Fruit fly (Drosophila melanogaster): ENCODE results near the gene cDIP.
A peak's percentile ranks its signal among the peaks of the same experiment; 100 is the strongest.

cDIP gene

DNA sequence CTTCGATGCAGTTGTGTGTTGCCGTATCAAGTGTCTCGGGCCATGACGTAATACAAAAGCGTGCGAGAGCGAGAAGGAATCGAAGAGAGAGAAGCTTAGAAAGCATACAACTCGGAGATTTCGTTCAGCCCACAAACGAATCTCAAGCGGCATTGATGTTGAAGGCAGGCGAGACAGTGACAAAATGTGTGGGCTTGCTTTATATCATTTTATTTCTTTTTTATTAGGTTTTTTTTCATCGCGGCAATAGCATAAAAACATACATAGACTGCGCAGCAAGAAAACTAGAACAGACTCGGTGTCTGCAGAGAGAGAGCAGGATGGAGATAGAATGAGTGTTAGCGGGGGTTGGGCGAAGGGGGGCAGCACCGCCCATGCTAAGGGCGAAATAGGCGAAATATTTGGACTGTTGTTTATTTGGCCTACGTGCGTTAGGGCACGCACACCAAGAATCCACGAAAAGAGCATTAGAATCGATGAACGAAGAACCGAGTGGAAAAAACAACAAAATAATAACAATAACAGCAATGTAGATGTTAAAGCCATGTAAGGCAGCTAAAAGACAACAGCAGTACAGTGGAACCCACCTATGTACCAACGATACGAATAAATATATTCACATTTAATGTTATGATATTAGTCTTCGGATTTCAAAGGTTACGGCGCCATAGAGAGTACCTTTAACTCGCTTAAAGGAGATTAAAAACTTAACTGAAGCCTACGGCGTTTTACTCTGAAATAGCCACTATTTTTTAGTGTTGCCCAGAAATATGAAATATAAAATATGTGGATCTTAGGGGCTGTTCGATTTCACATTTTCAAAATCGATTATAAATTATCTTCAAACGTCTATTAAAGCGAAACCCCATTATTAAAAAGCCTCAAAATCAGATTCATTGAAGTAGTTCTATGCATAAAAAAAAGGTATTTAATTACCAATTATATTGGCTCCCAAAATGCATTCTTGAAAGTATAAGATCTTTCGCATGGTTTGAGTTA is 26.8 kb upstream of the cDIP start:
- TF ChIP-seq pnt (GFP tag; optimal IDR thresholded peaks at IDR 0.05): peak; percentile 24
- no peak for TF ChIP-seq emc (GFP tag; optimal IDR thresholded peaks at IDR 0.05)
- 0 out of 2 replicates have a peak, but pooled peaks have one; percentile 6 for TF ChIP-seq CG13287 (GFP tag; IDR thresholded peaks at IDR 0.05; ENCODE audit: partially characterized antibody)
- no peak for TF ChIP-seq Drgx (GFP tag; IDR thresholded peaks at IDR 0.05)
- peak; percentile 36 for TF ChIP-seq pum (GFP tag; optimal IDR thresholded peaks at IDR 0.05)
- TF ChIP-seq Xbp1 (GFP tag; optimal IDR thresholded peaks at IDR 0.05): no peak
- 0 out of 2 replicates have a peak, but pooled peaks have one; percentile 51 for TF ChIP-seq stc (GFP tag; IDR thresholded peaks at IDR 0.05)
- no peak for TF ChIP-seq toy (GFP tag; IDR thresholded peaks at IDR 0.05)
- TF ChIP-seq Asciz (GFP tag; optimal IDR thresholded peaks at IDR 0.05): no peak
- TF ChIP-seq ATbp (GFP tag; optimal IDR thresholded peaks at IDR 0.05): peak; percentile 24
- no peak for TF ChIP-seq vfl (GFP tag; optimal IDR thresholded peaks at IDR 0.05)
- TF ChIP-seq Antp (GFP tag; optimal IDR thresholded peaks at IDR 0.05): peak; percentile 2
- peak; percentile 13 for TF ChIP-seq CG4820 (GFP tag; optimal IDR thresholded peaks at IDR 0.05)
- peak; percentile 88 for TF ChIP-seq sr (GFP tag; IDR thresholded peaks at IDR 0.05)
- no peak for TF ChIP-seq Ets97D (GFP tag; optimal IDR thresholded peaks at IDR 0.05)
- TF ChIP-seq sob (GFP tag; IDR thresholded peaks at IDR 0.05): peak; percentile 52
- TF ChIP-seq Ets65A (GFP tag): peak; percentile 57
- no peak for TF ChIP-seq CG14965 (GFP tag; optimal IDR thresholded peaks at IDR 0.05; ENCODE audit: borderline replicate concordance)
- TF ChIP-seq CG9817 (tag; optimal IDR thresholded peaks at IDR 0.05): peak; percentile 40
- TF ChIP-seq crol (GFP tag; IDR thresholded peaks at IDR 0.05): peak; percentile 79
- 0 out of 2 replicates have a peak, but pooled peaks have one; percentile 41 for TF ChIP-seq wdn (GFP tag; IDR thresholded peaks at IDR 0.05)
- no peak for TF ChIP-seq GATAe (GFP tag; conservative IDR thresholded peaks at IDR 0.05)
- peak; percentile 52 for TF ChIP-seq Sox100B (GFP tag; optimal IDR thresholded peaks at IDR 0.05)
- TF ChIP-seq Meics (GFP tag; optimal IDR thresholded peaks at IDR 0.05): peak; percentile 61
- no peak for TF ChIP-seq CG6654 (GFP tag; optimal IDR thresholded peaks at IDR 0.05)
- TF ChIP-seq CG11085 (GFP tag; IDR thresholded peaks at IDR 0.05): no peak
- TF ChIP-seq chm (GFP tag; IDR thresholded peaks at IDR 0.05): no peak; the same call in none of the 2 replicates
- TF ChIP-seq tio (GFP tag; optimal IDR thresholded peaks at IDR 0.05): peak; percentile 61
- TF ChIP-seq CG5245 (GFP tag; optimal IDR thresholded peaks at IDR 0.05): no peak
- peak; percentile 45; the same call in 1 of the 3 replicates for TF ChIP-seq tgo (GFP tag; IDR thresholded peaks at IDR 0.05)
- no peak for TF ChIP-seq Dad (GFP tag; optimal IDR thresholded peaks at IDR 0.05)
- no peak for TF ChIP-seq insv (GFP tag; optimal IDR thresholded peaks at IDR 0.05)
- TF ChIP-seq psq (GFP tag; optimal IDR thresholded peaks at IDR 0.05): no peak
- TF ChIP-seq CG18262 (tag; optimal IDR thresholded peaks at IDR 0.05): peak; percentile 73
- no peak for TF ChIP-seq CG17802 (tag; optimal IDR thresholded peaks at IDR 0.05)
- TF ChIP-seq br (optimal IDR thresholded peaks at IDR 0.05): no peak
- no peak for TF ChIP-seq Dref (GFP tag; IDR thresholded peaks at IDR 0.05)
- TF ChIP-seq chinmo (GFP tag; IDR thresholded peaks at IDR 0.05; ENCODE audit: partially characterized antibody): peak; percentile 91; the same call in 3 of the 4 replicates
- no peak for TF ChIP-seq CG6175 (GFP tag; IDR thresholded peaks at IDR 0.05)
- no peak for TF ChIP-seq CG7987 (GFP tag; optimal IDR thresholded peaks at IDR 0.05)
- TF ChIP-seq gce (GFP tag; IDR thresholded peaks at IDR 0.05): 0 out of 3 replicates have a peak, but pooled peaks have one; percentile 61
- peak in 1 of 2 experiments; percentile 27 for TF ChIP-seq dpn (GFP tag; optimal IDR thresholded peaks at IDR 0.05)
- TF ChIP-seq Ravus (GFP tag; IDR thresholded peaks at IDR 0.05): no peak; the same call in 1 of the 2 replicates
- TF ChIP-seq sqz (GFP tag; optimal IDR thresholded peaks at IDR 0.05): peak; percentile 91
- TF ChIP-seq CG9932 (GFP tag; IDR thresholded peaks at IDR 0.05): peak; percentile 57
- TF ChIP-seq CG18619 (GFP tag; optimal IDR thresholded peaks at IDR 0.05): peak; percentile 62
- TF ChIP-seq peb (GFP tag; IDR thresholded peaks at IDR 0.05): no peak
- TF ChIP-seq Hr3 (GFP tag; optimal IDR thresholded peaks at IDR 0.05): peak; percentile 5
- TF ChIP-seq twi (tag; optimal IDR thresholded peaks at IDR 0.05): no peak

All from whole organism, embryonic.